Worm (Caenorhabditis elegans) whole organism, young adult: ENCODE measurements around the gene F53B1.9.

Experiments used
- F57C9.4 ChIP-seq: sonication (generic microtip); optimal IDR thresholded peaks from 2 replicates; lab custom pipeline; 2017; ENCODE audit warnings: mild to moderate bottlenecking, missing genetic modification characterization, missing compliant biosample characterization
- nhr-80 ChIP-seq: sonication (generic microtip); optimal IDR thresholded peaks from 2 replicates; lab custom pipeline; 2016; ENCODE audit warnings: missing genetic modification characterization, missing compliant biosample characterization
- nhr-90 ChIP-seq: sonication (generic microtip); optimal IDR thresholded peaks from 2 replicates; lab custom pipeline; 2016; ENCODE audit warnings: missing genotype, mild to moderate bottlenecking, missing genetic modification characterization, missing compliant biosample characterization

ce11 chrX:2138923-2139322, 7.3 kb upstream of the F53B1.9 start:
- TF ChIP-seq nhr-80 (tag; lab: Kevin White, UChicago) (no peak), nhr-90 (tag; lab: Kevin White, UChicago) (no peak), F57C9.4 (no peak)
